Worm (Caenorhabditis elegans): ENCODE measurements around the gene Y32G9A.12.

The Y32G9A.12 gene

ce11 chrV:1907350-1907749 is 12.7 kb downstream of the Y32G9A.12 start, which contains the start of gene Y32G9A.5:
Y32G9A.5 (plus strand) TSS chrV:1907650.
- TF ChIP-seq fax-1 (tag; optimal IDR thresholded peaks at IDR 0.05): no peak
- TF ChIP-seq pros-1 (tag; optimal IDR thresholded peaks at IDR 0.05): no peak
- no peak for TF ChIP-seq lim-6 (tag; optimal IDR thresholded peaks at IDR 0.05)
- no peak for TF ChIP-seq ceh-30 (tag; optimal IDR thresholded peaks at IDR 0.05)
- TF ChIP-seq ceh-2 (tag; optimal IDR thresholded peaks at IDR 0.05): no peak
- no peak for TF ChIP-seq pat-9 (tag; optimal IDR thresholded peaks at IDR 0.05)
- TF ChIP-seq unc-3 (GFP tag; conservative IDR thresholded peaks at IDR 0.05): no peak
- TF ChIP-seq unc-3 (tag; optimal IDR thresholded peaks at IDR 0.05): no peak
- TF ChIP-seq eyg-1 (tag; optimal IDR thresholded peaks at IDR 0.05): no peak
- no peak for TF ChIP-seq sox-4 (tag; optimal IDR thresholded peaks at IDR 0.05)
- no peak for TF ChIP-seq ceh-48 (tag; optimal IDR thresholded peaks at IDR 0.05)
- no peak for TF ChIP-seq hlh-30 (tag; optimal IDR thresholded peaks at IDR 0.05; ENCODE audit: insufficient read depth)

- TF ChIP-seq ceh-2 (tag; optimal IDR thresholded peaks at IDR 0.05) (no peak), hlh-13 (GFP tag; optimal IDR thresholded peaks at IDR 0.05) (no peak), ceh-31 (tag; optimal IDR thresholded peaks at IDR 0.05) (no peak), ceh-22 (tag; optimal IDR thresholded peaks at IDR 0.05) (no peak), ceh-14 (tag; optimal IDR thresholded peaks at IDR 0.05) (no peak), nhr-11 (tag; optimal IDR thresholded peaks at IDR 0.05) (no peak), dmd-4 (tag; optimal IDR thresholded peaks at IDR 0.05; ENCODE audit: borderline replicate concordance) (no peak), pqm-1 (tag; optimal IDR thresholded peaks at IDR 0.05) (no peak), syd-9 (tag; optimal IDR thresholded peaks at IDR 0.05) (no peak), ztf-16 (tag; optimal IDR thresholded peaks at IDR 0.05) (no peak)
Measured at ce11 chrV:1895483-1895882, 24.5 kb downstream of the Y32G9A.12 start, which contains the start of gene nphp-2. nphp-2 (plus strand) TSS chrV:1895783.

- TF ChIP-seq ceh-31 (tag; optimal IDR thresholded peaks at IDR 0.05) (no peak), pha-2 (tag; optimal IDR thresholded peaks at IDR 0.05) (no peak), madf-2 (tag; optimal IDR thresholded peaks at IDR 0.05) (no peak), ceh-9 (tag; optimal IDR thresholded peaks at IDR 0.05) (no peak), sdc-2 (tag; optimal IDR thresholded peaks at IDR 0.05) (no peak), Y22D7AL.16 (tag; optimal IDR thresholded peaks at IDR 0.05) (no peak), hlh-6 (tag; optimal IDR thresholded peaks at IDR 0.05) (no peak), unc-86 (tag; optimal IDR thresholded peaks at IDR 0.05) (no peak), npax-4 (tag; optimal IDR thresholded peaks at IDR 0.05) (no peak), hlh-13 (GFP tag; optimal IDR thresholded peaks at IDR 0.05) (no peak), pag-3 (tag; optimal IDR thresholded peaks at IDR 0.05; ENCODE audit: borderline replicate concordance) (no peak), ceh-18 (tag; optimal IDR thresholded peaks at IDR 0.05) (no peak), nhr-232 (tag; optimal IDR thresholded peaks at IDR 0.05) (no peak), hlh-8 (tag; optimal IDR thresholded peaks at IDR 0.05) (no peak), tbx-2 (tag; optimal IDR thresholded peaks at IDR 0.05) (no peak), unc-55 (GFP tag; optimal IDR thresholded peaks at IDR 0.05) (no peak), ceh-30 (tag; optimal IDR thresholded peaks at IDR 0.05) (no peak), unc-42 (tag; optimal IDR thresholded peaks at IDR 0.05) (no peak), ama-1 (optimal IDR thresholded peaks at IDR 0.05) (no peak), ttx-3 (tag; optimal IDR thresholded peaks at IDR 0.05) (no peak)
Measured at ce11 chrV:1892567-1893277, 27.3 kb downstream of the Y32G9A.12 start, which contains the start of gene zig-11. zig-11 (minus strand) TSS chrV:1892939.

ce11 chrV:1889996-1890395 is 30.0 kb downstream of the Y32G9A.12 start:
- TF ChIP-seq unc-55 (GFP tag; optimal IDR thresholded peaks at IDR 0.05): peak; percentile 60
- no peak for TF ChIP-seq pag-3 (tag; optimal IDR thresholded peaks at IDR 0.05; ENCODE audit: borderline replicate concordance)
